Worm (Caenorhabditis elegans) whole organism, L2 larva: Measurements from ENCODE around the gene lntl-1.

Experiments
- elt-1 ChIP-seq: fragments of 150-350 bp; optimal IDR thresholded peaks from 2 replicates; lab custom pipeline; 2014; ENCODE audit warnings: missing biosample characterization, missing genetic modification characterization
- fos-1 ChIP-seq: fragments of 150-350 bp; optimal IDR thresholded peaks from 2 replicates; lab custom pipeline; 2014; ENCODE audit warnings: missing biosample characterization, missing genetic modification characterization
- lin-13 ChIP-seq: fragments of 150-350 bp; optimal IDR thresholded peaks from 2 replicates; lab custom pipeline; 2014; ENCODE audit warnings: missing biosample characterization, missing genetic modification reagents, missing genetic modification characterization
- nhr-12 ChIP-seq: fragments of 150-350 bp; optimal IDR thresholded peaks from 2 replicates; lab custom pipeline; 2014; ENCODE audit warnings: missing biosample characterization, missing genetic modification characterization
- nhr-23 ChIP-seq: fragments of 150-350 bp; optimal IDR thresholded peaks from 2 replicates; lab custom pipeline; 2014; ENCODE audit warnings: missing biosample characterization, missing genetic modification reagents, missing genetic modification characterization

ce11 chrIV:5758695-5759094, 48.2 kb downstream of the lntl-1 start:
- no peak for TF ChIP-seq nhr-12 (tag; lab: Kevin White, UChicago)
- TF ChIP-seq fos-1 (tag; lab: Kevin White, UChicago), result no peak
- peak; percentile 54 for TF ChIP-seq elt-1
- TF ChIP-seq lin-13, result no peak
- TF ChIP-seq nhr-23 (tag; lab: Kevin White, UChicago), result no peak
